Fruit fly (Drosophila melanogaster): Measurements from ENCODE around the gene Ccdc56.

The Ccdc56 gene

dm6 chr3L:11720780-11721179 is 12.0 kb downstream of the Ccdc56 start, which contains the start of gene Bmcp (continued):
- no peak for TF ChIP-seq wor (GFP tag; IDR thresholded peaks at IDR 0.05)
- TF ChIP-seq D19A (tag; optimal IDR thresholded peaks at IDR 0.05), result no peak
- TF ChIP-seq pho (GFP tag; optimal IDR thresholded peaks at IDR 0.05), result peak; percentile 16
- 0 out of 4 replicates have a peak, but pooled peaks have one; percentile 13 for TF ChIP-seq chinmo (GFP tag; IDR thresholded peaks at IDR 0.05; ENCODE audit: partially characterized antibody)
- TF ChIP-seq CoRest (tag; optimal IDR thresholded peaks at IDR 0.05), result peak; percentile 35
- TF ChIP-seq CG10959 (GFP tag; IDR thresholded peaks at IDR 0.05), result no peak
- no peak for TF ChIP-seq Sox102F (GFP tag; optimal IDR thresholded peaks at IDR 0.05)
- TF ChIP-seq eyg (GFP tag; optimal IDR thresholded peaks at IDR 0.05), result no peak
- peak; percentile 30 for TF ChIP-seq CG11504 (tag; optimal IDR thresholded peaks at IDR 0.05)
- TF ChIP-seq fru (optimal IDR thresholded peaks at IDR 0.05), result no peak
- no peak for TF ChIP-seq eve (GFP tag; optimal IDR thresholded peaks at IDR 0.05)
- TF ChIP-seq ind (GFP tag; optimal IDR thresholded peaks at IDR 0.05), result no peak
- 0 out of 3 replicates have a peak, but pooled peaks have one; percentile 30 for TF ChIP-seq HLH4C (GFP tag; IDR thresholded peaks at IDR 0.05; ENCODE audit: partially characterized antibody)
- TF ChIP-seq ci (GFP tag; IDR thresholded peaks at IDR 0.05), result peak; percentile 33; the same call in 1 of the 3 replicates
- TF ChIP-seq lov (optimal IDR thresholded peaks at IDR 0.05), result no peak
- TF ChIP-seq lov (GFP tag; IDR thresholded peaks at IDR 0.05), result 0 out of 3 replicates have a peak, but pooled peaks have one; percentile 63
- TF ChIP-seq CG15269 (tag; optimal IDR thresholded peaks at IDR 0.05), result peak; percentile 12
- peak; percentile 29 for TF ChIP-seq trem (tag; optimal IDR thresholded peaks at IDR 0.05)
- peak; percentile 95 for TF ChIP-seq Ets97D (GFP tag; optimal IDR thresholded peaks at IDR 0.05)
- TF ChIP-seq B-H2 (GFP tag; optimal IDR thresholded peaks at IDR 0.05), result peak; percentile 27
- peak; percentile 14 for TF ChIP-seq CG13296 (GFP tag; optimal IDR thresholded peaks at IDR 0.05)
- TF ChIP-seq Taf1 (GFP tag; IDR thresholded peaks at IDR 0.05), result no peak
- peak; percentile 12 for TF ChIP-seq CG7839 (tag; optimal IDR thresholded peaks at IDR 0.05)
- TF ChIP-seq CG17186 (GFP tag; optimal IDR thresholded peaks at IDR 0.05), result peak; percentile 27
- peak; percentile 37; the same call in 1 of the 2 replicates for TF ChIP-seq unc-4 (GFP tag; IDR thresholded peaks at IDR 0.05; ENCODE audit: partially characterized antibody)
- TF ChIP-seq ewg (GFP tag; optimal IDR thresholded peaks at IDR 0.05), result no peak
- no peak for TF ChIP-seq CG4730 (GFP tag; IDR thresholded peaks at IDR 0.05)
- TF ChIP-seq en (GFP tag; optimal IDR thresholded peaks at IDR 0.05), result no peak
- TF ChIP-seq nmo (GFP tag; optimal IDR thresholded peaks at IDR 0.05), result peak; percentile 3
- TF ChIP-seq CG18619 (GFP tag; optimal IDR thresholded peaks at IDR 0.05), result peak; percentile 1
- TF ChIP-seq psq (GFP tag; optimal IDR thresholded peaks at IDR 0.05), result no peak
- peak; percentile 38 for TF ChIP-seq BtbVII (GFP tag; optimal IDR thresholded peaks at IDR 0.05)
- TF ChIP-seq Meics (GFP tag; optimal IDR thresholded peaks at IDR 0.05), result no peak
- TF ChIP-seq CG1233 (GFP tag; optimal IDR thresholded peaks at IDR 0.05), result no peak
- no peak for TF ChIP-seq CG7372 (GFP tag; IDR thresholded peaks at IDR 0.05)
- no peak for TF ChIP-seq inv (GFP tag; IDR thresholded peaks at IDR 0.05; ENCODE audit: partially characterized antibody)
- no peak for TF ChIP-seq Oaz (GFP tag; IDR thresholded peaks at IDR 0.05)
- no peak for TF ChIP-seq Hmr (GFP tag; optimal IDR thresholded peaks at IDR 0.05)
- no peak for TF ChIP-seq NFAT (GFP tag; IDR thresholded peaks at IDR 0.05)
- TF ChIP-seq Kr (GFP tag; optimal IDR thresholded peaks at IDR 0.05), result no peak
- TF ChIP-seq ap (GFP tag; IDR thresholded peaks at IDR 0.05), result no peak
- TF ChIP-seq CG8388 (GFP tag; optimal IDR thresholded peaks at IDR 0.05), result no peak
- no peak for TF ChIP-seq CG8290 (GFP tag; optimal IDR thresholded peaks at IDR 0.05)
- peak in 1 of 2 experiments; percentile 28 for TF ChIP-seq CG8290 (tag; optimal IDR thresholded peaks at IDR 0.05)
- TF ChIP-seq CG7745 (tag; optimal IDR thresholded peaks at IDR 0.05), result no peak
- 0 out of 2 replicates have a peak, but pooled peaks have one; percentile 30 for TF ChIP-seq sna (GFP tag; IDR thresholded peaks at IDR 0.05; ENCODE audit: partially characterized antibody)
- no peak for TF ChIP-seq CG2889 (GFP tag; IDR thresholded peaks at IDR 0.05)
- TF ChIP-seq CG4820 (GFP tag; optimal IDR thresholded peaks at IDR 0.05), result no peak
- peak; percentile 81 for TF ChIP-seq scrt (GFP tag; optimal IDR thresholded peaks at IDR 0.05)
- TF ChIP-seq ro (GFP tag; IDR thresholded peaks at IDR 0.05), result no peak
- no peak for TF ChIP-seq Nf-YB (GFP tag; optimal IDR thresholded peaks at IDR 0.05)
- TF ChIP-seq gro (GFP tag; optimal IDR thresholded peaks at IDR 0.05), result no peak

All from whole organism, embryonic.